Fruit fly (Drosophila melanogaster) whole organism, prepupa: ENCODE measurements around the gene amos.
A peak's percentile ranks its signal among the peaks of the same experiment; 100 is the strongest.

Experiments used
- Blimp-1 ChIP-seq: fragments of 200-800 bp; sonication (Bioruptor generic); optimal IDR thresholded peaks from 3 replicates; lab custom pipeline; 2017; ENCODE audit warnings: missing biosample characterization, missing genetic modification characterization, mild to moderate bottlenecking, moderate library complexity, missing genetic modification reagents
- CG10631 ChIP-seq: fragments of 200-800 bp; sonication (Bioruptor generic); optimal IDR thresholded peaks from 2 replicates; lab custom pipeline; 2016; ENCODE audit warnings: missing biosample characterization, missing genetic modification characterization
- CG10669 ChIP-seq: fragments of 200-800 bp; sonication (Bioruptor generic); optimal IDR thresholded peaks from 3 replicates; lab custom pipeline; 2018; ENCODE audit warnings: missing biosample characterization, mild to moderate bottlenecking, missing genetic modification characterization, moderate library complexity
- CG11294 ChIP-seq: fragments of 200-800 bp; sonication (Bioruptor generic); IDR thresholded peaks from 2 replicates; pipeline ENCODE4 v1.3.6; 2022; ENCODE audit warnings: missing biosample characterization, missing genetic modification characterization
- CG11762 ChIP-seq: fragments of 200-800 bp; sonication (Bioruptor generic); optimal IDR thresholded peaks from 3 replicates; lab custom pipeline; 2016; ENCODE audit warnings: missing biosample characterization, missing genetic modification characterization; ENCODE audit not compliant: insufficient read depth
- CG11902 ChIP-seq: fragments of 200-800 bp; sonication (Bioruptor generic); optimal IDR thresholded peaks from 3 replicates; lab custom pipeline; 2016; ENCODE audit warnings: missing biosample characterization, missing genetic modification characterization
- CG15336 ChIP-seq: fragments of 200-800 bp; sonication (Bioruptor generic); IDR thresholded peaks from 2 replicates; pipeline ENCODE4 v1.3.6; 2022; ENCODE audit warnings: missing biosample characterization, missing genetic modification characterization
- CG16779 ChIP-seq: fragments of 200-800 bp; sonication (Bioruptor generic); optimal IDR thresholded peaks from 3 replicates; lab custom pipeline; 2017; ENCODE audit warnings: missing biosample characterization, mild to moderate bottlenecking, missing genetic modification characterization
- CG3032 ChIP-seq: fragments of 200-800 bp; optimal IDR thresholded peaks from 2 replicates; lab custom pipeline; 2019; ENCODE audit warnings: missing biosample characterization, mild to moderate bottlenecking, missing genetic modification characterization, moderate library complexity
- CG31627 ChIP-seq: fragments of 200-800 bp; sonication (Bioruptor generic); optimal IDR thresholded peaks from 3 replicates; lab custom pipeline; 2016; ENCODE audit warnings: missing biosample characterization, missing genetic modification characterization
- CG32006 ChIP-seq: fragments of 200-800 bp; sonication (Bioruptor generic); optimal IDR thresholded peaks from 3 replicates; lab custom pipeline; 2017; ENCODE audit warnings: missing biosample characterization, mild to moderate bottlenecking, missing genetic modification characterization
- CG34406 ChIP-seq: fragments of 200-800 bp; sonication (Bioruptor generic); optimal IDR thresholded peaks from 3 replicates; lab custom pipeline; 2016; ENCODE audit warnings: missing biosample characterization, missing genetic modification characterization
- CG3919 ChIP-seq: fragments of 200-800 bp; sonication (Bioruptor generic); optimal IDR thresholded peaks from 3 replicates; lab custom pipeline; 2016; ENCODE audit warnings: missing biosample characterization, missing genetic modification characterization
- CG4318 ChIP-seq: fragments of 200-800 bp; sonication (Bioruptor generic); optimal IDR thresholded peaks from 3 replicates; lab custom pipeline; 2017; ENCODE audit warnings: missing biosample characterization, mild to moderate bottlenecking, missing genetic modification characterization
- CG6163 ChIP-seq: fragments of 200-800 bp; sonication (Bioruptor generic); IDR thresholded peaks from 3 replicates; pipeline ENCODE4 v1.3.6; 2022; ENCODE audit warnings: missing biosample characterization, missing genetic modification characterization
- CG6276 ChIP-seq: fragments of 200-800 bp; sonication (Bioruptor generic); optimal IDR thresholded peaks from 2 replicates; lab custom pipeline; 2017; ENCODE audit warnings: missing biosample characterization, mild to moderate bottlenecking, missing genetic modification characterization
- CG6808 ChIP-seq: fragments of 200-800 bp; sonication (Bioruptor generic); optimal IDR thresholded peaks from 3 replicates; lab custom pipeline; 2017; ENCODE audit warnings: missing biosample characterization, missing genetic modification characterization, mild to moderate bottlenecking, moderate library complexity, missing genetic modification reagents
- CG6854 ChIP-seq: fragments of 200-800 bp; sonication (Bioruptor generic); optimal IDR thresholded peaks from 2 replicates; lab custom pipeline; 2017; ENCODE audit warnings: missing biosample characterization, mild to moderate bottlenecking, missing genetic modification characterization
- CG8119 ChIP-seq: fragments of 200-800 bp; sonication (Bioruptor generic); IDR thresholded peaks from 3 replicates; pipeline ENCODE4 v1.3.6; 2022; ENCODE audit warnings: missing biosample characterization, missing genetic modification characterization
- CG8319 ChIP-seq: fragments of 200-800 bp; sonication (Bioruptor generic); optimal IDR thresholded peaks from 3 replicates; lab custom pipeline; 2016; ENCODE audit warnings: missing biosample characterization, missing genetic modification characterization
- CG8632 ChIP-seq: fragments of 200-800 bp; sonication (Bioruptor generic); optimal IDR thresholded peaks from 3 replicates; lab custom pipeline; 2016; ENCODE audit warnings: missing biosample characterization, missing genetic modification characterization
- CG9139 ChIP-seq: fragments of 200-800 bp; sonication (Bioruptor generic); optimal IDR thresholded peaks from 3 replicates; lab custom pipeline; 2017; ENCODE audit warnings: missing biosample characterization, mild to moderate bottlenecking, missing genetic modification characterization
- Eip75B ChIP-seq: fragments of 200-800 bp; sonication (Bioruptor generic); optimal IDR thresholded peaks from 3 replicates; lab custom pipeline; 2016; ENCODE audit warnings: missing biosample characterization, missing genetic modification characterization
- Eip78C ChIP-seq: fragments of 200-800 bp; sonication (Bioruptor generic); peaks from one replicate; lab custom pipeline; 2016; ENCODE audit warnings: missing biosample characterization, missing genetic modification characterization
- Eip93F ChIP-seq: fragments of 200-800 bp; sonication (Bioruptor generic); optimal IDR thresholded peaks from 2 replicates; lab custom pipeline; 2016; ENCODE audit warnings: missing biosample characterization, mild to moderate bottlenecking, missing genetic modification characterization
- Ets21C ChIP-seq: fragments of 200-800 bp; sonication (Bioruptor generic); optimal IDR thresholded peaks from 3 replicates; lab custom pipeline; 2016; ENCODE audit warnings: missing biosample characterization, missing genetic modification characterization
- Gug ChIP-seq: fragments of 200-800 bp; sonication (Bioruptor generic); IDR thresholded peaks from 2 replicates; pipeline ENCODE4 v1.3.6; 2022; ENCODE audit warnings: missing biosample characterization, missing genetic modification characterization
- Hr38 ChIP-seq: sonication (Bioruptor generic); optimal IDR thresholded peaks from 2 replicates; lab custom pipeline; 2016; ENCODE audit warnings: missing biosample characterization, missing genetic modification characterization
- Hr4 ChIP-seq: fragments of 200-800 bp; sonication (Bioruptor generic); optimal IDR thresholded peaks from 3 replicates; lab custom pipeline; 2016; ENCODE audit warnings: missing biosample characterization, missing genetic modification characterization
- Lpt ChIP-seq: fragments of 200-800 bp; sonication (Bioruptor generic); optimal IDR thresholded peaks from 3 replicates; lab custom pipeline; 2016; ENCODE audit warnings: missing biosample characterization, missing genetic modification characterization
- Met ChIP-seq: fragments of 200-800 bp; sonication (Bioruptor generic); optimal IDR thresholded peaks from 3 replicates; lab custom pipeline; 2016; ENCODE audit warnings: missing biosample characterization, missing genetic modification characterization
- OdsH ChIP-seq: fragments of 200-800 bp; sonication (Bioruptor generic); optimal IDR thresholded peaks from 3 replicates; lab custom pipeline; 2016; ENCODE audit warnings: missing biosample characterization, missing genetic modification characterization
- Smox ChIP-seq: fragments of 200-800 bp; sonication (Bioruptor generic); optimal IDR thresholded peaks from 3 replicates; lab custom pipeline; 2016; ENCODE audit warnings: missing biosample characterization, missing genetic modification characterization
- Sox102F ChIP-seq: fragments of 200-800 bp; sonication (Bioruptor generic); optimal IDR thresholded peaks from 2 replicates; lab custom pipeline; 2016; ENCODE audit warnings: missing biosample characterization, mild to moderate bottlenecking, missing genetic modification characterization
- Sox14 ChIP-seq: fragments of 200-800 bp; sonication (Bioruptor generic); optimal IDR thresholded peaks from 3 replicates; lab custom pipeline; 2016; ENCODE audit warnings: missing biosample characterization, missing genetic modification characterization
- Sox15 ChIP-seq: fragments of 200-800 bp; sonication (Bioruptor generic); optimal IDR thresholded peaks from 3 replicates; lab custom pipeline; 2016; ENCODE audit warnings: missing biosample characterization, missing genetic modification characterization
- achi ChIP-seq: fragments of 200-800 bp; sonication (Bioruptor generic); optimal IDR thresholded peaks from 3 replicates; lab custom pipeline; 2016; ENCODE audit warnings: missing biosample characterization, missing genetic modification characterization
- cyc ChIP-seq: fragments of 200-800 bp; sonication (Bioruptor generic); optimal IDR thresholded peaks from 3 replicates; lab custom pipeline; 2016; ENCODE audit warnings: missing biosample characterization, missing genetic modification characterization
- dsx ChIP-seq: fragments of 200-800 bp; optimal IDR thresholded peaks from 3 replicates; lab custom pipeline; 2019; ENCODE audit warnings: missing biosample characterization, mild to moderate bottlenecking, missing genetic modification characterization, moderate library complexity; ENCODE audit not compliant: poor library complexity, severe bottlenecking
- eg ChIP-seq: fragments of 200-800 bp; sonication (Bioruptor generic); IDR thresholded peaks from 3 replicates; pipeline ENCODE4 v1.3.6; 2022; ENCODE audit warnings: missing biosample characterization, missing genetic modification characterization
- esn ChIP-seq: fragments of 200-800 bp; sonication (Bioruptor generic); optimal IDR thresholded peaks from 2 replicates; lab custom pipeline; 2016; ENCODE audit warnings: missing biosample characterization, mild to moderate bottlenecking, missing genetic modification characterization, moderate library complexity
- fd59A ChIP-seq: fragments of 200-800 bp; sonication (Bioruptor generic); optimal IDR thresholded peaks from 2 replicates; lab custom pipeline; 2017; ENCODE audit warnings: missing biosample characterization, mild to moderate bottlenecking, missing genetic modification characterization, missing genetic modification reagents
- fd85E ChIP-seq: fragments of 200-800 bp; sonication (Bioruptor generic); optimal IDR thresholded peaks from 3 replicates; lab custom pipeline; 2016; ENCODE audit warnings: missing biosample characterization, missing genetic modification characterization
- lz ChIP-seq: fragments of 200-800 bp; sonication (Bioruptor generic); optimal IDR thresholded peaks from 3 replicates; lab custom pipeline; 2016; ENCODE audit warnings: missing biosample characterization, missing genetic modification characterization
- net ChIP-seq: fragments of 200-800 bp; sonication (Bioruptor generic); optimal IDR thresholded peaks from 3 replicates; lab custom pipeline; 2016; ENCODE audit warnings: missing biosample characterization, missing genetic modification characterization
- pdm3 ChIP-seq: fragments of 200-800 bp; sonication (Bioruptor generic); optimal IDR thresholded peaks from 3 replicates; lab custom pipeline; 2016; ENCODE audit warnings: missing biosample characterization, missing genetic modification characterization
- salr ChIP-seq, 2 experiments: fragments of 200-800 bp; sonication (Bioruptor generic); optimal IDR thresholded peaks; 3 replicates each; lab custom pipeline; 2016 to 2018; ENCODE audit warnings: missing biosample characterization in 2 of 2, missing genetic modification characterization in 2 of 2, mild to moderate bottlenecking in 1 of 2
- spab ChIP-seq: fragments of 200-800 bp; sonication (Bioruptor generic); optimal IDR thresholded peaks from 2 replicates; lab custom pipeline; 2017; ENCODE audit warnings: missing biosample characterization, mild to moderate bottlenecking, missing genetic modification characterization, missing genetic modification reagents
- ss ChIP-seq, 2 experiments: fragments of 200-800 bp; sonication (Bioruptor generic); optimal IDR thresholded peaks; 2 replicates in 1 of 2; 3 replicates in 1 of 2; lab custom pipeline; 2017 to 2018; ENCODE audit warnings: mild to moderate bottlenecking in 2 of 2, missing biosample characterization in 2 of 2, missing genetic modification characterization in 2 of 2, moderate library complexity in 1 of 2
- svp ChIP-seq: fragments of 200-800 bp; sonication (Bioruptor generic); peaks from one replicate; lab custom pipeline; 2016; ENCODE audit warnings: missing biosample characterization, missing genetic modification characterization
- vri ChIP-seq: fragments of 200-800 bp; sonication (Bioruptor generic); optimal IDR thresholded peaks from 3 replicates; lab custom pipeline; 2016; ENCODE audit warnings: missing biosample characterization, mild to moderate bottlenecking, missing genetic modification characterization

The amos gene

dm6 chr2L:18572428-18573136, 24.1 kb downstream of the amos start:
- TF ChIP-seq CG11294 (GFP tag; lab: Robert Waterston, UW) = peak; percentile 26; the same call in 1 of the 2 replicates
- no peak for TF ChIP-seq OdsH
- peak; percentile 70 for TF ChIP-seq CG3919
- peak; percentile 81 for TF ChIP-seq Lpt (GFP tag; lab: Kevin White, UChicago)
- TF ChIP-seq Smox (GFP tag; lab: Kevin White, UChicago) = no peak
- peak; percentile 46; the same call in 1 of the 2 replicates for TF ChIP-seq Gug (GFP tag; lab: Robert Waterston, UW)
- TF ChIP-seq Blimp-1 = peak; percentile 29
- no peak for TF ChIP-seq CG31627
- peak; percentile 18 for TF ChIP-seq Sox14 (GFP tag; lab: Kevin White, UChicago)
- no peak for TF ChIP-seq vri (GFP tag; lab: Kevin White, UChicago)
- TF ChIP-seq ss (GFP tag; optimal IDR thresholded peaks at IDR 0.05; lab: Kevin White, UChicago) = peak; percentile 88 to 91
- peak; percentile 18 for TF ChIP-seq esn (GFP tag; lab: Kevin White, UChicago)
- no peak for TF ChIP-seq Eip75B
- TF ChIP-seq CG34406 (GFP tag; lab: Kevin White, UChicago) = no peak
- peak; percentile 29 for TF ChIP-seq CG32006
- peak; percentile 91 for TF ChIP-seq CG9139 (GFP tag; lab: Kevin White, UChicago)
- peak; percentile 63 for TF ChIP-seq CG6163 (GFP tag; lab: Robert Waterston, UW)
- peak; percentile 17 for TF ChIP-seq Eip93F (GFP tag; lab: Kevin White, UChicago)
- peak; percentile 85 for TF ChIP-seq CG6276 (GFP tag; lab: Kevin White, UChicago)
- no peak for TF ChIP-seq CG11902 (GFP tag; lab: Kevin White, UChicago)
- peak; percentile 14 for TF ChIP-seq pdm3 (GFP tag; lab: Kevin White, UChicago)
- peak; percentile 67 for TF ChIP-seq spab (GFP tag; lab: Kevin White, UChicago)
- TF ChIP-seq CG6854 = peak; percentile 92
- no peak for TF ChIP-seq fd85E (GFP tag; lab: Kevin White, UChicago)
- peak; percentile 76 for TF ChIP-seq net (GFP tag; lab: Kevin White, UChicago)
- TF ChIP-seq CG11762 (GFP tag; lab: Kevin White, UChicago) = peak; percentile 11
- TF ChIP-seq fd59A (GFP tag; lab: Kevin White, UChicago) = no peak
- TF ChIP-seq salr (GFP tag; optimal IDR thresholded peaks at IDR 0.05; lab: Kevin White, UChicago) = peak; percentile 49 to 51
- peak; percentile 2 for TF ChIP-seq Eip78C (GFP tag; lab: Kevin White, UChicago)
- TF ChIP-seq Sox102F (GFP tag; lab: Kevin White, UChicago) = peak; percentile 52
- TF ChIP-seq CG8319 (GFP tag; lab: Kevin White, UChicago) = no peak
- no peak for TF ChIP-seq Sox15 (GFP tag; lab: Kevin White, UChicago)
- peak; percentile 80 for TF ChIP-seq CG6808 (GFP tag; lab: Kevin White, UChicago)
- peak; percentile 46 for TF ChIP-seq Met (GFP tag; lab: Kevin White, UChicago)
- TF ChIP-seq CG10631 = peak; percentile 10
- peak; percentile 38 for TF ChIP-seq CG3032
- no peak for TF ChIP-seq achi (GFP tag; lab: Kevin White, UChicago)
- TF ChIP-seq CG16779 (tag; lab: Kevin White, UChicago) = peak; percentile 83
- TF ChIP-seq CG10669 (GFP tag; lab: Kevin White, UChicago) = no peak
- TF ChIP-seq CG8119 = peak; percentile 66; the same call in 1 of the 3 replicates
- no peak for TF ChIP-seq Hr38
- peak; percentile 15 for TF ChIP-seq Ets21C (GFP tag; lab: Kevin White, UChicago)
- TF ChIP-seq eg (GFP tag; lab: Robert Waterston, UW) = peak; percentile 81
- no peak for TF ChIP-seq cyc (GFP tag; lab: Kevin White, UChicago)
- no peak for TF ChIP-seq svp (GFP tag; lab: Kevin White, UChicago)
- TF ChIP-seq CG8632 = peak; percentile 14
- TF ChIP-seq lz (GFP tag; lab: Kevin White, UChicago) = no peak
- TF ChIP-seq Hr4 (GFP tag; lab: Kevin White, UChicago) = no peak
- TF ChIP-seq dsx (GFP tag; lab: Kevin White, UChicago) = peak; percentile 50
- no peak for TF ChIP-seq CG4318 (GFP tag; lab: Kevin White, UChicago)
- TF ChIP-seq CG15336 = peak; percentile 55
